Worm (Caenorhabditis elegans): Measurements from ENCODE around the gene max-2.

ce11 chrII:13003244-13003643 lies 22.4 kb downstream of the max-2 start:
- TF ChIP-seq unc-62 (GFP tag; optimal IDR thresholded peaks at IDR 0.05) (no peak), lsy-2 (tag; optimal IDR thresholded peaks at IDR 0.05) (no peak), elt-3 (tag; optimal IDR thresholded peaks at IDR 0.05) (no peak), pha-4 (tag; optimal IDR thresholded peaks at IDR 0.05) (no peak), nhr-28 (tag; optimal IDR thresholded peaks at IDR 0.05) (no peak), tbx-8 (GFP tag; optimal IDR thresholded peaks at IDR 0.05) (no peak)

All from whole organism, mixed stage, embryonic.